Worm (Caenorhabditis elegans) whole organism, late embryonic: Measurements from ENCODE around the gene K04C2.3.

Experiments used
- F13H6.1 ChIP-seq: sonication (generic microtip); optimal IDR thresholded peaks from 2 replicates; lab custom pipeline; 2016; ENCODE audit warnings: missing genetic modification characterization, missing compliant biosample characterization
- ceh-45 ChIP-seq: fragments of 200-800 bp; sonication (Bioruptor generic); IDR thresholded peaks from 2 replicates; pipeline ENCODE4 v1.3.6; 2022; ENCODE audit warnings: missing genetic modification reagents, missing genetic modification characterization, missing compliant biosample characterization

- TF ChIP-seq F13H6.1 (no peak), ceh-45 (GFP tag; lab: Robert Waterston, UW) (no peak)
Measured at ce11 chrIII:6831312-6831711, 41.6 kb upstream of the K04C2.3 start.
